Fruit fly (Drosophila melanogaster) S2 (cell line): ENCODE measurements around the gene CG42238.

ENCODE experiments used
- CG8478 ChIP-seq: fragments of >200 bp; optimal IDR thresholded peaks from 2 replicates; lab custom pipeline; 2018
- CTCF ChIP-seq, 2 experiments: fragments of >200 bp; optimal IDR thresholded peaks; 2 replicates each; lab custom pipeline; 2018

DNA sequence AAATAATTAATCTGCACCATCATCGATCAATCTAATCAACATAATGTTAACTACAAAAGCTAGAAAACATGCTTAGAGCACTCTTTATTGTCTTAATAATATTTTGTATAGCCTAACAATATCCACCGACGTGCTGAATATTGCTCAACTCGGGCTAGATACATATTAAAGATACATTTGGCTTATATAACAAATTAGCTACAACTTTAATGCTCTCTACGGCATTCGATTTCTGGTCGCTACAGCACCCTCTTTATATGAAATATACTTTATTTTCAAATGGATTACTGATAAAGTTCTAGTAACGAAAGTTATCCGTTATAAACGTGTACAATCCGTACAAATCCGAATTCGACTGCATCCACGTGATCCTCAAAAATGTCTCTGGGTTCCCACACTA lies 94.0 kb downstream of the CG42238 start:
- TF ChIP-seq CG8478 (lab: Kevin White, UChicago) (no peak), CTCF (optimal IDR thresholded peaks at IDR 0.05; lab: Kevin White, UChicago) (no peak)
